Fruit fly (Drosophila melanogaster): ENCODE results near the gene beta4GalT7.

dm6 chr3R:25051441-25052097 lies 28.5 kb downstream of the beta4GalT7 start:
- TF ChIP-seq CG8478 (optimal IDR thresholded peaks at IDR 0.05) (no peak), CTCF (optimal IDR thresholded peaks at IDR 0.05) (no peak)

Data from S2 (cell line).